Worm (Caenorhabditis elegans) whole organism, L4 larva: Measurements from ENCODE around the gene ecps-2.
A peak's percentile ranks its signal among the peaks of the same experiment; 100 is the strongest.

ENCODE experiments used
- D1046.2 ChIP-seq: fragments of 200-800 bp; sonication (Bioruptor generic); IDR thresholded peaks from 2 replicates; pipeline ENCODE4 v1.3.6; 2022; ENCODE audit warnings: missing genetic modification characterization, missing compliant biosample characterization
- F49E8.2 ChIP-seq: sonication (generic microtip); optimal IDR thresholded peaks from 2 replicates; lab custom pipeline; 2016; ENCODE audit warnings: missing compliant biosample characterization, mild to moderate bottlenecking, missing genetic modification characterization, borderline replicate concordance
- Y105C5A.15 ChIP-seq: fragments of 200-800 bp; sonication (Bioruptor generic); IDR thresholded peaks from 2 replicates; pipeline ENCODE4 v1.3.6; 2022; ENCODE audit warnings: missing genetic modification characterization, missing compliant biosample characterization
- Y48G9A.11 ChIP-seq: fragments of 200-800 bp; sonication (Bioruptor generic); IDR thresholded peaks from 2 replicates; pipeline ENCODE4 v1.3.6; 2022; ENCODE audit warnings: missing genetic modification reagents, missing genetic modification characterization, missing compliant biosample characterization
- ZK337.2 ChIP-seq: fragments of 200-800 bp; sonication (Bioruptor generic); IDR thresholded peaks from 2 replicates; pipeline ENCODE4 v1.3.6; 2022; ENCODE audit warnings: missing genetic modification reagents, missing genetic modification characterization, missing compliant biosample characterization
- aha-1 ChIP-seq: fragments of 150-350 bp; peaks from one replicate; lab custom pipeline; 2014; ENCODE audit warnings: missing biosample characterization, missing genetic modification characterization
- aly-2 ChIP-seq: sonication (generic microtip); optimal IDR thresholded peaks from 2 replicates; lab custom pipeline; 2018; ENCODE audit warnings: missing biosample characterization, missing genetic modification characterization
- ama-1 ChIP-seq: fragments of 150-350 bp; optimal IDR thresholded peaks from 2 replicates; lab custom pipeline; 2014; ENCODE audit warnings: inconsistent platforms, mixed read lengths
- arid-1 ChIP-seq: fragments of 200-800 bp; sonication (Bioruptor generic); conservative IDR thresholded peaks from 2 replicates; pipeline ENCODE4 v1.3.6; 2022; ENCODE audit warnings: missing genetic modification reagents, missing genetic modification characterization, missing compliant biosample characterization
- ceh-44 ChIP-seq: fragments of 200-800 bp; sonication (Bioruptor generic); IDR thresholded peaks from 2 replicates; pipeline ENCODE4 v1.3.6; 2022; ENCODE audit warnings: missing genetic modification reagents, missing genetic modification characterization, missing compliant biosample characterization
- ceh-62 ChIP-seq: sonication (generic microtip); optimal IDR thresholded peaks from 2 replicates; lab custom pipeline; 2017; ENCODE audit warnings: missing biosample characterization, missing genetic modification characterization
- ceh-82 ChIP-seq: sonication (generic microtip); optimal IDR thresholded peaks from 2 replicates; lab custom pipeline; 2017; ENCODE audit warnings: missing biosample characterization, missing genetic modification characterization
- ces-1 ChIP-seq: fragments of 150-350 bp; sonication (generic microtip); optimal IDR thresholded peaks from 4 replicates; lab custom pipeline; 2014; ENCODE audit warnings: missing biosample characterization, missing genetic modification reagents, missing genetic modification characterization
- daf-12 ChIP-seq: fragments of 150-350 bp; optimal IDR thresholded peaks from 2 replicates; lab custom pipeline; 2014; ENCODE audit warnings: missing biosample characterization, missing genetic modification reagents, missing genetic modification characterization
- daf-8 ChIP-seq: fragments of 200-800 bp; sonication (Bioruptor generic); IDR thresholded peaks from 2 replicates; pipeline ENCODE4 v1.3.6; 2022; ENCODE audit warnings: missing genetic modification characterization, missing compliant biosample characterization
- dmd-6 ChIP-seq: fragments of 200-800 bp; sonication (Bioruptor generic); IDR thresholded peaks from 2 replicates; pipeline ENCODE4 v1.3.6; 2022; ENCODE audit warnings: missing genetic modification reagents, missing genetic modification characterization, missing compliant biosample characterization
- dmd-9 ChIP-seq: fragments of 200-800 bp; sonication (Bioruptor generic); IDR thresholded peaks from 2 replicates; pipeline ENCODE4 v1.3.6; 2022; ENCODE audit warnings: missing genetic modification reagents, missing genetic modification characterization, missing compliant biosample characterization
- dpl-1 ChIP-seq: fragments of 150-350 bp; optimal IDR thresholded peaks from 2 replicates; lab custom pipeline; 2014; ENCODE audit warnings: missing biosample characterization, missing genetic modification reagents, missing genetic modification characterization
- egl-43 ChIP-seq: fragments of 200-800 bp; sonication (Bioruptor generic); IDR thresholded peaks from 2 replicates; pipeline ENCODE4 v1.3.6; 2022; ENCODE audit warnings: missing genetic modification reagents, missing genetic modification characterization, missing compliant biosample characterization
- fos-1 ChIP-seq: fragments of 150-350 bp; optimal IDR thresholded peaks from 2 replicates; lab custom pipeline; 2014; ENCODE audit warnings: missing biosample characterization, missing genetic modification characterization
- gei-8 ChIP-seq: fragments of 200-800 bp; sonication (Bioruptor generic); optimal IDR thresholded peaks from 2 replicates; lab custom pipeline; 2018; ENCODE audit warnings: mild to moderate bottlenecking, missing genetic modification characterization, missing compliant biosample characterization
- hlh-30 ChIP-seq: sonication (generic microtip); optimal IDR thresholded peaks from 2 replicates; lab custom pipeline; 2017; ENCODE audit warnings: antibody characterized with exemption, mild to moderate bottlenecking, missing genetic modification characterization, missing compliant biosample characterization; ENCODE audit not compliant: insufficient read depth
- hmg-1.1 ChIP-seq: fragments of 200-800 bp; sonication (Bioruptor generic); IDR thresholded peaks from 2 replicates; pipeline ENCODE4 v1.3.6; 2022; ENCODE audit warnings: missing genetic modification reagents, missing genetic modification characterization, missing compliant biosample characterization
- jun-1 ChIP-seq: fragments of 150-350 bp; optimal IDR thresholded peaks from 2 replicates; lab custom pipeline; 2014; ENCODE audit warnings: missing biosample characterization, missing genetic modification reagents, missing genetic modification characterization
- lin-29 ChIP-seq: fragments of 200-800 bp; sonication (Bioruptor generic); IDR thresholded peaks from 2 replicates; pipeline ENCODE4 v1.3.6; 2022; ENCODE audit warnings: missing genetic modification reagents, missing genetic modification characterization, missing compliant biosample characterization
- lin-39 ChIP-seq: fragments of 150-350 bp; optimal IDR thresholded peaks from 2 replicates; lab custom pipeline; 2014; ENCODE audit warnings: missing biosample characterization, missing genetic modification reagents, missing genetic modification characterization
- lsy-2 ChIP-seq, 2 experiments: fragments of 150-350 bp in 1 of 2; sonication (generic microtip) in 1 of 2; optimal IDR thresholded peaks; 2 replicates each; lab custom pipeline; 2014 to 2017; ENCODE audit warnings: missing biosample characterization in 2 of 2, missing genetic modification characterization in 2 of 2
- madf-5 ChIP-seq, 2 experiments: fragments of 200-800 bp; sonication (Bioruptor generic); IDR thresholded peaks; 2 replicates each; pipeline ENCODE4 v1.3.6; 2022; ENCODE audit warnings: missing compliant biosample characterization in 2 of 2, missing genetic modification characterization in 2 of 2
- madf-9 ChIP-seq: fragments of 200-800 bp; sonication (Bioruptor generic); conservative IDR thresholded peaks from 2 replicates; pipeline ENCODE4 v1.3.6; 2022; ENCODE audit warnings: missing genetic modification reagents, missing genetic modification characterization, missing compliant biosample characterization
- mdt-29 ChIP-seq: fragments of 200-800 bp; sonication (Bioruptor generic); IDR thresholded peaks from 2 replicates; pipeline ENCODE4 v1.3.6; 2022; ENCODE audit warnings: missing genetic modification reagents, missing genetic modification characterization, missing compliant biosample characterization
- mes-2 ChIP-seq: sonication (generic microtip); optimal IDR thresholded peaks from 2 replicates; lab custom pipeline; 2016; ENCODE audit warnings: missing genotype, mild to moderate bottlenecking, missing genetic modification characterization, missing compliant biosample characterization; ENCODE audit not compliant: poor library complexity, severe bottlenecking
- mxl-2 ChIP-seq: fragments of 200-800 bp; sonication (Bioruptor generic); conservative IDR thresholded peaks from 2 replicates; pipeline ENCODE4 v1.3.6; 2022; ENCODE audit warnings: missing genetic modification reagents, missing genetic modification characterization, missing compliant biosample characterization
- mxl-3 ChIP-seq: fragments of 200-800 bp; sonication (Bioruptor generic); optimal IDR thresholded peaks from 2 replicates; lab custom pipeline; 2018; ENCODE audit warnings: mild to moderate bottlenecking, missing genetic modification characterization, missing compliant biosample characterization
- nhr-102 ChIP-seq: sonication (generic microtip); optimal IDR thresholded peaks from 2 replicates; lab custom pipeline; 2016; ENCODE audit warnings: mild to moderate bottlenecking, missing genetic modification characterization, moderate library complexity, missing compliant biosample characterization
- nhr-28 ChIP-seq: fragments of 150-350 bp; optimal IDR thresholded peaks from 2 replicates; lab custom pipeline; 2014; ENCODE audit warnings: missing biosample characterization, missing genetic modification characterization
- nhr-6 ChIP-seq: fragments of 150-350 bp; optimal IDR thresholded peaks from 2 replicates; lab custom pipeline; 2014; ENCODE audit warnings: missing biosample characterization, missing genetic modification characterization
- nhr-77 ChIP-seq: fragments of 150-350 bp; optimal IDR thresholded peaks from 2 replicates; lab custom pipeline; 2014; ENCODE audit warnings: missing biosample characterization, missing genetic modification characterization
- pqm-1 ChIP-seq: sonication (generic microtip); optimal IDR thresholded peaks from 2 replicates; lab custom pipeline; 2017; ENCODE audit warnings: missing biosample characterization, missing genetic modification characterization
- rbr-2 ChIP-seq: sonication (generic microtip); optimal IDR thresholded peaks from 2 replicates; lab custom pipeline; 2016; ENCODE audit warnings: missing genotype, missing genetic modification characterization, missing compliant biosample characterization
- saeg-2 ChIP-seq: fragments of 200-800 bp; sonication (Bioruptor generic); IDR thresholded peaks from 2 replicates; pipeline ENCODE4 v1.3.6; 2022; ENCODE audit warnings: missing genetic modification reagents, missing genetic modification characterization, missing compliant biosample characterization
- sdz-12 ChIP-seq: fragments of 200-800 bp; sonication (Bioruptor generic); optimal IDR thresholded peaks from 2 replicates; lab custom pipeline; 2018; ENCODE audit warnings: mild to moderate bottlenecking, missing genetic modification characterization, missing compliant biosample characterization
- set-16 ChIP-seq: fragments of 200-800 bp; sonication (Bioruptor generic); IDR thresholded peaks from 2 replicates; pipeline ENCODE4 v1.3.6; 2022; ENCODE audit warnings: missing genetic modification reagents, missing genetic modification characterization, missing compliant biosample characterization
- snpc-1.2 ChIP-seq: fragments of 200-800 bp; sonication (Bioruptor generic); IDR thresholded peaks from 2 replicates; pipeline ENCODE4 v1.3.6; 2022; ENCODE audit warnings: missing genetic modification reagents, missing genetic modification characterization, missing compliant biosample characterization
- spr-1 ChIP-seq: sonication (generic microtip); optimal IDR thresholded peaks from 2 replicates; lab custom pipeline; 2016; ENCODE audit warnings: mild to moderate bottlenecking, missing genetic modification characterization, missing compliant biosample characterization
- spr-3 ChIP-seq: fragments of 200-800 bp; sonication (Bioruptor generic); optimal IDR thresholded peaks from 2 replicates; lab custom pipeline; 2018; ENCODE audit warnings: mild to moderate bottlenecking, missing genetic modification characterization, missing compliant biosample characterization
- tag-97 ChIP-seq: fragments of 200-800 bp; sonication (Bioruptor generic); IDR thresholded peaks from 2 replicates; pipeline ENCODE4 v1.3.6; 2022; ENCODE audit warnings: missing genetic modification characterization, missing compliant biosample characterization
- unc-130 ChIP-seq: sonication (generic microtip); optimal IDR thresholded peaks from 2 replicates; lab custom pipeline; 2016; ENCODE audit warnings: missing genetic modification reagents, missing genetic modification characterization, missing compliant biosample characterization
- unc-39 ChIP-seq: sonication (generic microtip); optimal IDR thresholded peaks from 2 replicates; lab custom pipeline; 2017; ENCODE audit warnings: missing biosample characterization, missing genetic modification characterization
- zfp-3 ChIP-seq: fragments of 200-800 bp; sonication (Bioruptor generic); conservative IDR thresholded peaks from 2 replicates; pipeline ENCODE4 v1.3.6; 2022; ENCODE audit warnings: missing genetic modification reagents, missing genetic modification characterization, missing compliant biosample characterization
- zip-11 ChIP-seq: fragments of 200-800 bp; sonication (Bioruptor generic); IDR thresholded peaks from 2 replicates; pipeline ENCODE4 v1.3.6; 2022; ENCODE audit warnings: missing genetic modification characterization, missing compliant biosample characterization

ecps-2 gene

ce11 chrIII:10460427-10461163, 17.7 kb downstream of the ecps-2 start, which contains the start of gene ecps-1 (continued):
- no peak for TF ChIP-seq hlh-30
- TF ChIP-seq ZK337.2, result peak; percentile 77
- 0 out of 2 replicates have a peak, but pooled peaks have one; percentile 38 for TF ChIP-seq snpc-1.2 (GFP tag; lab: Robert Waterston, UW)
- TF ChIP-seq zfp-3 (GFP tag; lab: Robert Waterston, UW), result 0 out of 2 replicates have a peak, but pooled peaks have one; percentile 66
- TF ChIP-seq saeg-2 (GFP tag; lab: Robert Waterston, UW), result no peak
- TF ChIP-seq madf-5 (GFP tag; IDR thresholded peaks at IDR 0.05; lab: Robert Waterston, UW), result no peak; a peak in 1 of 4 replicates
- TF ChIP-seq dmd-6 (GFP tag; lab: Robert Waterston, UW), result peak; percentile 79
- peak; percentile 94 for TF ChIP-seq unc-130 (GFP tag; lab: Kevin White, UChicago)
- no peak for TF ChIP-seq daf-8 (GFP tag; lab: Robert Waterston, UW)
- peak; percentile 75 for TF ChIP-seq hmg-1.1 (GFP tag; lab: Robert Waterston, UW)
- TF ChIP-seq dmd-9 (GFP tag; lab: Robert Waterston, UW), result peak; percentile 86
- TF ChIP-seq aly-2 (tag; lab: Kevin White, UChicago), result no peak
- peak; percentile 67 for TF ChIP-seq F49E8.2 (tag; lab: Kevin White, UChicago)
- no peak for TF ChIP-seq nhr-102
- TF ChIP-seq set-16, result no peak
- TF ChIP-seq aha-1 (tag; lab: Kevin White, UChicago), result peak; percentile 94
- TF ChIP-seq unc-39 (tag; lab: Kevin White, UChicago), result no peak
- TF ChIP-seq ces-1 (GFP tag; lab: Kevin White, UChicago), result peak; percentile 7
- TF ChIP-seq Y105C5A.15 (GFP tag; lab: Robert Waterston, UW), result no peak
- TF ChIP-seq egl-43 (GFP tag; lab: Robert Waterston, UW), result no peak
- no peak for TF ChIP-seq ceh-62 (tag; lab: Kevin White, UChicago)
- no peak for TF ChIP-seq sdz-12 (GFP tag; lab: Kevin White, UChicago)
- peak; percentile 98 for TF ChIP-seq mes-2
- TF ChIP-seq spr-1, result no peak
- no peak for TF ChIP-seq zip-11 (GFP tag; lab: Robert Waterston, UW)
- TF ChIP-seq ama-1 (lab: Kevin White, UChicago), result no peak
- no peak for TF ChIP-seq lin-29 (GFP tag; lab: Robert Waterston, UW)
- no peak for TF ChIP-seq D1046.2 (GFP tag; lab: Robert Waterston, UW)
- TF ChIP-seq lsy-2 (tag; optimal IDR thresholded peaks at IDR 0.05; lab: Kevin White, UChicago), result peak; percentile 55 to 94
- TF ChIP-seq mxl-3 (GFP tag; lab: Kevin White, UChicago), result peak; percentile 74
- peak; percentile 86 for TF ChIP-seq arid-1 (GFP tag; lab: Robert Waterston, UW)
- TF ChIP-seq gei-8 (GFP tag; lab: Kevin White, UChicago), result no peak
- peak; percentile 56 for TF ChIP-seq jun-1 (tag; lab: Kevin White, UChicago)
- TF ChIP-seq daf-12, result no peak
- peak; percentile 71 for TF ChIP-seq nhr-28 (tag; lab: Kevin White, UChicago)
- no peak for TF ChIP-seq mxl-2 (GFP tag; lab: Robert Waterston, UW)
- TF ChIP-seq pqm-1, result no peak
- no peak for TF ChIP-seq ceh-82
- peak; percentile 64 for TF ChIP-seq mdt-29
- peak; percentile 78 for TF ChIP-seq Y48G9A.11 (GFP tag; lab: Robert Waterston, UW)
- peak; percentile 80; the same call in 1 of the 2 replicates for TF ChIP-seq ceh-44 (GFP tag; lab: Robert Waterston, UW)
- peak; percentile 84 for TF ChIP-seq nhr-77 (tag; lab: Kevin White, UChicago)
- TF ChIP-seq nhr-6, result peak; percentile 79
- TF ChIP-seq spr-3, result no peak
- TF ChIP-seq rbr-2 (tag; lab: Kevin White, UChicago), result peak; percentile 60
- no peak for TF ChIP-seq tag-97
- TF ChIP-seq lin-39 (tag; lab: Kevin White, UChicago), result no peak
- TF ChIP-seq madf-9 (GFP tag; lab: Robert Waterston, UW), result peak; percentile 85
- peak; percentile 12 for TF ChIP-seq fos-1 (tag; lab: Kevin White, UChicago)
- peak; percentile 81 for TF ChIP-seq dpl-1
